Fruit fly (Drosophila melanogaster) whole organism: ENCODE measurements around the gene CG14710.

Experiments
- CG8478 ChIP-seq: fragments of >200 bp; optimal IDR thresholded peaks from 2 replicates; lab custom pipeline; 2018; ENCODE audit warnings: inconsistent platforms
- Dll ChIP-seq: fragments of >200 bp; optimal IDR thresholded peaks from 2 replicates; lab custom pipeline; 2017
- pan ChIP-seq: fragments of >200 bp; optimal IDR thresholded peaks from 2 replicates; lab custom pipeline; 2017
- usp ChIP-seq: fragments of >200 bp; optimal IDR thresholded peaks from 2 replicates; lab custom pipeline; 2017; ENCODE audit warnings: missing biosample characterization, missing genetic modification characterization, mixed read lengths

DNA sequence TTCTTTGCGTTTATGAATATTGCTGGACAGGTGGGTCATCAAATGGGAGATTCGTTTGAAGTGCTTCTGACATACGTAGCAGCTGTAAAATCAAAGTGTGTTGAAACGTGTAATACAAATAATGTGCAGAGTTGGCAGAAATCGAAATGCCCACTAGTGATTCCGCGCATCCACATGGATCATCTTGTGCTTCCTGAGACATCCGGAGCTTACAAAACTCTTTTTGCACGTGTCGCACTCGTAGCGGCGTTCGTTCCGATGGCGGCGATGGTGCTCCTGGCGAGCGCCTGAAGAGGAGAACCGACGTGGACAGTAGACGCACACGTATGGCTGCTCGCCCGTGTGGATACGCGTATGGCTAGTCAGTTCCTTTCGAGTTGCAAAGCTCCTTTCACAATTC lies 5.7 kb downstream of the CG14710 start, which contains the start of gene Zaf1:
- TF ChIP-seq CG8478 (lab: Kevin White, UChicago) = no peak
- no peak for TF ChIP-seq Dll (lab: Kevin White, UChicago)
- TF ChIP-seq pan (lab: Kevin White, UChicago) = no peak
- TF ChIP-seq usp = no peak
